Worm (Caenorhabditis elegans) whole organism, L4/young adult: ENCODE data around the gene lec-5.

Experiments
- W03F9.2 ChIP-seq: fragments of 150-350 bp; optimal IDR thresholded peaks from 2 replicates; lab custom pipeline; 2014; ENCODE audit warnings: missing biosample characterization, missing genetic modification characterization
- dao-5 ChIP-seq: sonication (generic microtip); optimal IDR thresholded peaks from 2 replicates; lab custom pipeline; 2016; ENCODE audit warnings: missing genotype, missing genetic modification characterization, moderate library complexity, missing compliant biosample characterization

- TF ChIP-seq dao-5 (tag; lab: Kevin White, UChicago) (no peak), W03F9.2 (no peak)
Measured at ce11 chrII:5841866-5842265, 963 bp upstream of the lec-5 start, which contains the start of gene nep-25.
